Fruit fly (Drosophila melanogaster): ENCODE data around the gene oaf.
A peak's percentile ranks its signal among the peaks of the same experiment; 100 is the strongest.

Gene oaf

dm6 chr2L:2492692-2493626 lies at the start of gene oaf (continued):
- TF ChIP-seq Atf3 (GFP tag; optimal IDR thresholded peaks at IDR 0.05) (no peak), CG7271 (tag; optimal IDR thresholded peaks at IDR 0.05) (no peak), CG17568 (GFP tag; optimal IDR thresholded peaks at IDR 0.05) (no peak), pzg (GFP tag; optimal IDR thresholded peaks at IDR 0.05) (peak; percentile 98), run (tag; optimal IDR thresholded peaks at IDR 0.05) (no peak), CG3995 (GFP tag; optimal IDR thresholded peaks at IDR 0.05) (peak; percentile 95), CG11398 (GFP tag; optimal IDR thresholded peaks at IDR 0.05) (no peak), z (GFP tag; IDR thresholded peaks at IDR 0.05) (peak; percentile 59; the same call in 1 of the 3 replicates), bcd (GFP tag; optimal IDR thresholded peaks at IDR 0.05) (peak; percentile 77), B-H1 (GFP tag; IDR thresholded peaks at IDR 0.05) (0 out of 3 replicates have a peak, but pooled peaks have one; percentile 27), Dp (GFP tag; optimal IDR thresholded peaks at IDR 0.05) (peak; percentile 58), wdn (GFP tag; IDR thresholded peaks at IDR 0.05) (0 out of 2 replicates have a peak, but pooled peaks have one; percentile 6), gem (tag; optimal IDR thresholded peaks at IDR 0.05) (peak; percentile 68), gcm (GFP tag; optimal IDR thresholded peaks at IDR 0.05) (no peak), CG17328 (GFP tag; IDR thresholded peaks at IDR 0.05) (peak; percentile 39), CG31388 (GFP tag; optimal IDR thresholded peaks at IDR 0.05) (no peak), CG13287 (GFP tag; IDR thresholded peaks at IDR 0.05; ENCODE audit: partially characterized antibody) (peak; percentile 49), Ssrp (tag; optimal IDR thresholded peaks at IDR 0.05) (no peak), chn (GFP tag; optimal IDR thresholded peaks at IDR 0.05) (peak; percentile 24), CG2199 (GFP tag; IDR thresholded peaks at IDR 0.05) (0 out of 3 replicates have a peak, but pooled peaks have one; percentile 60), CG2889 (GFP tag; IDR thresholded peaks at IDR 0.05) (no peak), crol (GFP tag; IDR thresholded peaks at IDR 0.05) (no peak), Scr (GFP tag; IDR thresholded peaks at IDR 0.05; ENCODE audit: partially characterized antibody) (peak; percentile 43), CG1603 (tag; optimal IDR thresholded peaks at IDR 0.05) (peak; percentile 92), E2f1 (GFP tag; IDR thresholded peaks at IDR 0.05) (peak; percentile 46), Spps (tag; optimal IDR thresholded peaks at IDR 0.05) (no peak), luna (GFP tag; optimal IDR thresholded peaks at IDR 0.05) (no peak), repo (GFP tag; optimal IDR thresholded peaks at IDR 0.05) (no peak), CG4617 (GFP tag; optimal IDR thresholded peaks at IDR 0.05; ENCODE audit: borderline replicate concordance) (peak; percentile 27), slp2 (GFP tag; optimal IDR thresholded peaks at IDR 0.05) (no peak), CG11696 (GFP tag; IDR thresholded peaks at IDR 0.05) (no peak), schlank (tag; optimal IDR thresholded peaks at IDR 0.05) (no peak), Six4 (GFP tag; optimal IDR thresholded peaks at IDR 0.05) (no peak), Kr (GFP tag; optimal IDR thresholded peaks at IDR 0.05) (no peak), gcm2 (GFP tag; optimal IDR thresholded peaks at IDR 0.05) (peak; percentile 42), lov (optimal IDR thresholded peaks at IDR 0.05) (no peak), lov (GFP tag; IDR thresholded peaks at IDR 0.05) (no peak), Lpt (GFP tag; optimal IDR thresholded peaks at IDR 0.05) (no peak), CG10366 (GFP tag; IDR thresholded peaks at IDR 0.05) (no peak; the same call in 1 of the 2 replicates), CG8478 (optimal IDR thresholded peaks at IDR 0.05) (no peak), ind (GFP tag; optimal IDR thresholded peaks at IDR 0.05) (peak; percentile 28), Dip2 (GFP tag; IDR thresholded peaks at IDR 0.05) (no peak), her (GFP tag; optimal IDR thresholded peaks at IDR 0.05) (peak; percentile 11), Atf6 (GFP tag; IDR thresholded peaks at IDR 0.05) (peak; percentile 51; the same call in 1 of the 2 replicates), dpn (GFP tag; optimal IDR thresholded peaks at IDR 0.05) (peak; percentile 26 to 58), Hand (GFP tag; optimal IDR thresholded peaks at IDR 0.05) (no peak), Ada2b (GFP tag; IDR thresholded peaks at IDR 0.05) (peak; percentile 44; the same call in 1 of the 2 replicates), chinmo (GFP tag; IDR thresholded peaks at IDR 0.05; ENCODE audit: partially characterized antibody) (0 out of 4 replicates have a peak, but pooled peaks have one; percentile 14), C15 (GFP tag; IDR thresholded peaks at IDR 0.05) (no peak)
